Worm (Caenorhabditis elegans) whole organism, L3 larva: ENCODE results near the gene lag-2.

Source experiments
- R02D3.7 ChIP-seq: fragments of 150-350 bp; optimal IDR thresholded peaks from 2 replicates; lab custom pipeline; 2014; ENCODE audit warnings: missing biosample characterization, missing genetic modification characterization
- aly-2 ChIP-seq: fragments of 150-350 bp; optimal IDR thresholded peaks from 2 replicates; lab custom pipeline; 2014; ENCODE audit warnings: missing biosample characterization, missing genetic modification characterization
- ceh-16 ChIP-seq: sonication (generic microtip); optimal IDR thresholded peaks from 2 replicates; lab custom pipeline; 2017; ENCODE audit warnings: missing biosample characterization, missing genetic modification characterization
- ceh-28 ChIP-seq: fragments of 150-350 bp; optimal IDR thresholded peaks from 2 replicates; lab custom pipeline; 2014; ENCODE audit warnings: missing biosample characterization, missing genetic modification reagents, missing genetic modification characterization
- ceh-9 ChIP-seq: sonication (generic microtip); optimal IDR thresholded peaks from 2 replicates; lab custom pipeline; 2018; ENCODE audit warnings: missing biosample characterization, missing genetic modification characterization
- daf-12 ChIP-seq: fragments of 150-350 bp; optimal IDR thresholded peaks from 2 replicates; lab custom pipeline; 2014; ENCODE audit warnings: missing biosample characterization, missing genetic modification reagents, missing genetic modification characterization
- egl-27 ChIP-seq: sonication (generic microtip); optimal IDR thresholded peaks from 4 replicates; lab custom pipeline; 2017; ENCODE audit warnings: missing biosample characterization, missing genetic modification reagents, missing genetic modification characterization
- egl-5 ChIP-seq: fragments of 150-350 bp; optimal IDR thresholded peaks from 2 replicates; lab custom pipeline; 2017; ENCODE audit warnings: missing biosample characterization, missing genetic modification reagents, missing genetic modification characterization, inconsistent platforms
- elt-1 ChIP-seq: fragments of 150-350 bp; optimal IDR thresholded peaks from 2 replicates; lab custom pipeline; 2014; ENCODE audit warnings: missing biosample characterization, missing genetic modification characterization
- elt-2 ChIP-seq: sonication (generic microtip); optimal IDR thresholded peaks from 2 replicates; lab custom pipeline; 2016; ENCODE audit warnings: missing genetic modification reagents, mild to moderate bottlenecking, missing genetic modification characterization, missing compliant biosample characterization
- elt-3 ChIP-seq, 3 experiments: fragments of 150-350 bp in 1 of 3; sonication (generic microtip) in 2 of 3; optimal IDR thresholded peaks; 2 replicates in 2 of 3; 4 replicates in 1 of 3; lab custom pipeline; 2014 to 2017; ENCODE audit warnings: missing biosample characterization in 3 of 3, missing genetic modification characterization in 3 of 3
- eor-1 ChIP-seq, 2 experiments: fragments of 150-350 bp; optimal IDR thresholded peaks; 2 replicates each; lab custom pipeline; 2014 to 2018; ENCODE audit warnings: missing biosample characterization in 2 of 2, missing genetic modification characterization in 2 of 2
- fkh-10 ChIP-seq: sonication (generic microtip); optimal IDR thresholded peaks from 2 replicates; lab custom pipeline; 2017; ENCODE audit warnings: missing biosample characterization, missing genetic modification reagents, missing genetic modification characterization
- fkh-2 ChIP-seq: fragments of 150-350 bp; optimal IDR thresholded peaks from 2 replicates; lab custom pipeline; 2014; ENCODE audit warnings: missing biosample characterization, missing genetic modification reagents, missing genetic modification characterization
- fos-1 ChIP-seq: fragments of 150-350 bp; optimal IDR thresholded peaks from 2 replicates; lab custom pipeline; 2014; ENCODE audit warnings: missing biosample characterization, missing genetic modification characterization
- lin-15B ChIP-seq: fragments of 150-350 bp; optimal IDR thresholded peaks from 2 replicates; lab custom pipeline; 2014; ENCODE audit warnings: missing biosample characterization, missing genetic modification characterization
- mdl-1 ChIP-seq: fragments of 150-350 bp; optimal IDR thresholded peaks from 2 replicates; lab custom pipeline; 2014; ENCODE audit warnings: missing biosample characterization, missing genetic modification characterization
- mml-1 ChIP-seq: fragments of 150-350 bp; sonication (generic microtip); optimal IDR thresholded peaks from 3 replicates; lab custom pipeline; 2014; ENCODE audit warnings: missing biosample characterization, missing genetic modification characterization
- nfya-1 ChIP-seq: sonication (generic microtip); optimal IDR thresholded peaks from 2 replicates; lab custom pipeline; 2017; ENCODE audit warnings: missing genetic modification characterization, mild to moderate bottlenecking, missing compliant biosample characterization, antibody characterized with exemption, moderate library complexity; ENCODE audit not compliant: insufficient read depth
- nhr-11 ChIP-seq: fragments of 150-350 bp; optimal IDR thresholded peaks from 2 replicates; lab custom pipeline; 2014; ENCODE audit warnings: missing biosample characterization, missing genetic modification characterization
- nhr-12 ChIP-seq: fragments of 150-350 bp; optimal IDR thresholded peaks from 2 replicates; lab custom pipeline; 2014; ENCODE audit warnings: missing biosample characterization, missing genetic modification characterization
- nhr-23 ChIP-seq: fragments of 150-350 bp; optimal IDR thresholded peaks from 2 replicates; lab custom pipeline; 2014; ENCODE audit warnings: missing biosample characterization, missing genetic modification reagents, missing genetic modification characterization
- nhr-237 ChIP-seq: fragments of 150-350 bp; optimal IDR thresholded peaks from 2 replicates; lab custom pipeline; 2014; ENCODE audit warnings: missing biosample characterization, missing genetic modification characterization
- nhr-25 ChIP-seq: sonication (generic microtip); optimal IDR thresholded peaks from 2 replicates; lab custom pipeline; 2017; ENCODE audit warnings: missing biosample characterization, missing genetic modification characterization
- nhr-28 ChIP-seq: fragments of 150-350 bp; optimal IDR thresholded peaks from 2 replicates; lab custom pipeline; 2014; ENCODE audit warnings: missing biosample characterization, missing genetic modification characterization
- nhr-67 ChIP-seq: fragments of 150-350 bp; optimal IDR thresholded peaks from 2 replicates; lab custom pipeline; 2014; ENCODE audit warnings: missing biosample characterization, missing genetic modification characterization
- nhr-76 ChIP-seq: fragments of 150-350 bp; sonication (generic microtip); optimal IDR thresholded peaks from 5 replicates; lab custom pipeline; 2014; ENCODE audit warnings: missing biosample characterization, missing genetic modification characterization
- nhr-77 ChIP-seq: fragments of 150-350 bp; optimal IDR thresholded peaks from 2 replicates; lab custom pipeline; 2014; ENCODE audit warnings: missing biosample characterization, missing genetic modification characterization
- pha-4 ChIP-seq: fragments of 150-350 bp; optimal IDR thresholded peaks from 2 replicates; lab custom pipeline; 2014; ENCODE audit warnings: missing biosample characterization, missing genetic modification reagents, missing genetic modification characterization
- pqm-1 ChIP-seq: fragments of 150-350 bp; optimal IDR thresholded peaks from 2 replicates; lab custom pipeline; 2017; ENCODE audit warnings: missing biosample characterization, missing genetic modification characterization, inconsistent platforms
- sea-2 ChIP-seq: fragments of 150-350 bp; sonication (generic microtip); optimal IDR thresholded peaks from 4 replicates; lab custom pipeline; 2014; ENCODE audit warnings: missing biosample characterization, missing genetic modification reagents, missing genetic modification characterization
- snpc-4 ChIP-seq: fragments of 150-350 bp; optimal IDR thresholded peaks from 2 replicates; lab custom pipeline; 2014; ENCODE audit warnings: missing biosample characterization, missing genetic modification characterization
- unc-39 ChIP-seq: sonication (generic microtip); optimal IDR thresholded peaks from 4 replicates; lab custom pipeline; 2017; ENCODE audit warnings: missing biosample characterization, missing genetic modification characterization
- zag-1 ChIP-seq: fragments of 150-350 bp; optimal IDR thresholded peaks from 2 replicates; lab custom pipeline; 2014; ENCODE audit warnings: missing biosample characterization, missing genetic modification characterization
- ztf-11 ChIP-seq: fragments of 150-350 bp; optimal IDR thresholded peaks from 2 replicates; lab custom pipeline; 2014; ENCODE audit warnings: missing biosample characterization, missing genetic modification characterization
- ztf-4 ChIP-seq: fragments of 150-350 bp; optimal IDR thresholded peaks from 2 replicates; lab custom pipeline; 2014; ENCODE audit warnings: missing biosample characterization, missing genetic modification characterization

Gene lag-2

DNA sequence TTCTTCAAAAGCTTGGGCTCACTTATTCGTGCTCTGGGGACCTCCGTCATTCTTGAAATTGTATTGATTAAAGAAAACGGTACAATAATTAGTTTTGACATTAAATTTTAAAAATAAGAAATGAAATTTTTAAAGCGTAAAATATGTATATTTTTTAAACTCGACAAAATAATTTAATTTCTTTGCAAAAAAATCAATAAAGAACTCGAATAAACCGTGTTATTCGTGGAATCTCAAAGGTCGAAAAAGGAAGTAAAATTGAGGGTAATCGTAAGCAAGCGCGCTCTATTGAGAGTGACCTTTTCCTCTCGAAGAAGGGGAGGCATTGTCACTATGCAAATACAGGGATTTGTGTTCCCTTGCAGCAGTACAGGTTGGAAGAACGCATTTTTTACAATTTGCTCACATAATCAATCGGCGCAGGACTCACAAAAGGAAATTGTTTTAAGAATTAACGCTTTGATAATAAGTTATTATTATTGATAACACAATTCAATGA is 6.9 kb downstream of the lag-2 start, which contains the start of gene Y73C8B.2 (continued):
- no peak for TF ChIP-seq nhr-76
- no peak for TF ChIP-seq R02D3.7 (tag; lab: Kevin White, UChicago)
- peak; percentile 2 for TF ChIP-seq pqm-1

DNA sequence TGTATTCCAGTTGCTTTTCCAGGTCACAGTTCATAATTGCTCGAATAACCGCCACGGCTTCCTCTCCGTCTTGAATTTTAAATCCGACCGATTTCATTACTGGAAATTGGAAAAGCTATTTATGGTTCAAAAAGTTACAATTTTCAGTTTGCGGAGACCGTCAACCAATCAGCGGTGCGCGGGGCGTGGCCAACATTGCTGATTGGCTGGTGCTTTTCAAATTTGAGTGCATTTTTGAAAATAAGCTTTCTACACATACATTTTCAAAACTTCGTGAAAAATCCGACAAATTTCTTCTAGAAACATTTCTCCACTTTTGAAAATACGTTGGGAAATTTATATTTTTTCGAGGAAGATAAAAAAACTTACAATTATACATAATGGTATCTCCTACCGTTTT is 7.7 kb downstream of the lag-2 start:
- TF ChIP-seq mdl-1 (no peak), snpc-4 (tag; lab: Kevin White, UChicago) (no peak), egl-5 (tag; lab: Kevin White, UChicago) (no peak), ceh-16 (tag; lab: Kevin White, UChicago) (no peak), nfya-1 (peak; percentile 91)

DNA sequence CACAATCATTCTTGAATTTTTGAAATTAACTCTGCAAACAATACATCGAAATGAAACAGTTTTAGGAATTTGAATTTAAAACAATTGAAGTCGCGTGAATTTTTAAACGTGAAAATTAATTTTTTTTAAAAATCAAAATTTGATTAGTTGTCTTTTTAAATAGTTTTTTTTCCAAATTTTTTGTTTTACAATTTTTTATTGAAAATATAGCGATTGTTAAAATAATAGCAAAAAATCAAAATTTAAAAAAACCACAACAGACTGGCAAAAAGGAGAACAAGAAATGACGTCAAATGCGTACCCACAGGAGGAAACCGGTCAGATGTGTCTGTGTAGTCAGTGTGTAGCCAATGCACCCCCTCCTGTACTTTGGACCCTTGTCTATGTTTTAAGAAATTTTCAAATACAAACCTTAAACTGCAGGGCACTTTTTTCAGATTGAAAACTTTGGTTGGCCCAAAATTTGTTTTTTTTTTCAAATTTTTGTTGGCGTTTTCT is 8.7 kb downstream of the lag-2 start, which contains the start of the genes Y73C8B.1 and Y73C8B.5:
Y73C8B.1 (minus strand) TSS at position 51 of the 498 bp plus-strand sequence.
Y73C8B.5 (plus strand) TSS at position 437 of the 498 bp plus-strand sequence.
- TF ChIP-seq elt-2 (tag; lab: Kevin White, UChicago), result peak; percentile 28
- TF ChIP-seq nhr-25 (tag; lab: Kevin White, UChicago), result peak; percentile 37
- peak; percentile 41 for TF ChIP-seq nhr-23 (tag; lab: Kevin White, UChicago)
- TF ChIP-seq nfya-1, result peak; percentile 22
- TF ChIP-seq sea-2 (GFP tag; lab: Kevin White, UChicago), result no peak
- TF ChIP-seq nhr-11, result peak; percentile 85

DNA sequence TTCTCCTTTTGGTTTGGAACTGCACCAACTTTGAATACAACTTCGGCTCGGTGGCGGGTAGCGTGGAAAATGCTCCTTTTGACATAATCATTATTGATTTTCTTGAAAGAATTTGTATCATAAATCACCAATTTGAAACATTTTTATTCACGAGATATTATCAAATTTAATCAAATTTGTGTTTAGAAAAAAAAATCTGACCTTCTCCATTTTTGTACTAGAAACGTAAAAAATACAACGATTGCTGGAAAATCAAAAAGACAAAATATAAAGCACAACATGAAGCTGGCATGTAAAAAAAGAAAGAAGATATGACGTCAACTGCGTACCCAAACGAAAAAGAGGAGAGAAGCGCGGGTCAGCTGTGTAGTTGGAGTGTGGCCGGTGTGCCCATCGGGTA is 12.2 kb downstream of the lag-2 start, which contains the start of gene K08D9.4:
K08D9.4 (minus strand) TSS at position 101 of the 400 bp plus-strand sequence.
- TF ChIP-seq unc-39 (no peak), nhr-237 (tag; lab: Kevin White, UChicago) (no peak), ztf-11 (tag; lab: Kevin White, UChicago) (no peak), nfya-1 (no peak), fos-1 (tag; lab: Kevin White, UChicago) (no peak), elt-3 (tag; optimal IDR thresholded peaks at IDR 0.05; lab: Kevin White, UChicago) (no peak)
- TF ChIP-seq, all 47 proteins: peak for 0

DNA sequence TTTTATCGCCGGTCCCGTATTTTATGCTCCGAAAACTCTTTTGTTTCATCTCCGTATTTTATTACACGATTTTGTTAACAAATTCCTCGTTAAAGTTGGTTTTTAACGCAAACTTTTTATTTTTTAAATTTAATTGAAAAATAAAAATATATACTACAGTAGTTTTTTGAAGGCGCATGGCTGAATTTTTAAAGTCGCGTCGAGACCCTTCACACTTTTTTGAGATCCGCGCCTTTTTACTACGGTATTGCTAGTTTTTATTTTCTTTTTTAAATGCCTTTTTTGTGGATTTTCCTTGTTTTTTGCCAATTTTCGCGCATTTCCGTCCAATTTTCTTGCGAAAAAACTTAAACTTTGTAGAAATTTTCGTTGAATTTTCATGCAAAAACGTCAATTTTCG is 16.3 kb downstream of the lag-2 start:
- TF ChIP-seq lin-15B (tag; lab: Kevin White, UChicago) (no peak), pha-4 (tag; lab: Kevin White, UChicago) (no peak), egl-27 (tag; lab: Kevin White, UChicago) (no peak), nhr-67 (no peak), nhr-25 (tag; lab: Kevin White, UChicago) (no peak), daf-12 (tag; lab: Kevin White, UChicago) (no peak), mml-1 (tag; lab: Kevin White, UChicago) (no peak), ceh-9 (tag; lab: Kevin White, UChicago) (no peak), nhr-77 (tag; lab: Kevin White, UChicago) (no peak), nfya-1 (no peak), nhr-28 (no peak), nhr-12 (tag; lab: Kevin White, UChicago) (no peak), fkh-2 (tag; lab: Kevin White, UChicago) (no peak), elt-2 (tag; lab: Kevin White, UChicago) (no peak), zag-1 (tag; lab: Kevin White, UChicago) (no peak)

DNA sequence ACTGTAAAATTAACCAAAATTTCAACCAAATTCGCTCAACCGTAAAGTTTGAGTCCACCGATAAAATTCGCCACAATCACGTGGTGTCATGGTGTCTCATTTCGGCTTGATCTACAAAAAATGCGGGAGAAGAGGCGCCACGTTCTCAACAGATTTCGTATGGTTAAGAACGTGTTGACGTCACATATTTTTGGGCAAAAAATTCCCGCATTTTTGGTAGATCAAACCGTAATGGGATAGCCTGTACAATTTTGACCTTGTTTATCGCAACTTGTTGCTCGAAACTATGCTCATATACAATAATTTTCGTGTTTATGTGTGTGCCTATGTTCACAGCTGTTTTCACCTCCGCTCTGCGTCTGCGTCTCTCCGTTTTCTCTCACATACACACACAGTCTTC is 20.8 kb downstream of the lag-2 start:
- TF ChIP-seq ceh-9 (tag; lab: Kevin White, UChicago), result no peak
- TF ChIP-seq ceh-28 (tag; lab: Kevin White, UChicago), result no peak
- TF ChIP-seq nhr-76, result no peak
- TF ChIP-seq elt-2 (tag; lab: Kevin White, UChicago), result no peak
- TF ChIP-seq sea-2 (GFP tag; lab: Kevin White, UChicago), result no peak
- no peak for TF ChIP-seq elt-1 (tag; lab: Kevin White, UChicago)
- TF ChIP-seq eor-1 (tag; optimal IDR thresholded peaks at IDR 0.05; lab: Kevin White, UChicago), result no peak
- TF ChIP-seq R02D3.7 (tag; lab: Kevin White, UChicago), result no peak
- no peak for TF ChIP-seq fkh-10 (GFP tag; lab: Kevin White, UChicago)
- TF ChIP-seq nfya-1, result no peak
- no peak for TF ChIP-seq nhr-11
- TF ChIP-seq aly-2 (tag; lab: Kevin White, UChicago), result no peak
- no peak for TF ChIP-seq ztf-11 (tag; lab: Kevin White, UChicago)
- no peak for TF ChIP-seq ztf-4
